Fruit fly (Drosophila melanogaster) whole organism, prepupa: Measurements from ENCODE around the gene CG12674.

Experiments
- CG10631 ChIP-seq: fragments of 200-800 bp; sonication (Bioruptor generic); optimal IDR thresholded peaks from 2 replicates; lab custom pipeline; 2016; ENCODE audit warnings: missing biosample characterization, missing genetic modification characterization
- CG10669 ChIP-seq: fragments of 200-800 bp; sonication (Bioruptor generic); optimal IDR thresholded peaks from 3 replicates; lab custom pipeline; 2018; ENCODE audit warnings: missing biosample characterization, mild to moderate bottlenecking, missing genetic modification characterization, moderate library complexity
- CG11294 ChIP-seq: fragments of 200-800 bp; sonication (Bioruptor generic); IDR thresholded peaks from 2 replicates; pipeline ENCODE4 v1.3.6; 2022; ENCODE audit warnings: missing biosample characterization, missing genetic modification characterization
- CG15336 ChIP-seq: fragments of 200-800 bp; sonication (Bioruptor generic); IDR thresholded peaks from 2 replicates; pipeline ENCODE4 v1.3.6; 2022; ENCODE audit warnings: missing biosample characterization, missing genetic modification characterization
- CG31627 ChIP-seq: fragments of 200-800 bp; sonication (Bioruptor generic); optimal IDR thresholded peaks from 3 replicates; lab custom pipeline; 2016; ENCODE audit warnings: missing biosample characterization, missing genetic modification characterization
- CG32006 ChIP-seq: fragments of 200-800 bp; sonication (Bioruptor generic); optimal IDR thresholded peaks from 3 replicates; lab custom pipeline; 2017; ENCODE audit warnings: missing biosample characterization, mild to moderate bottlenecking, missing genetic modification characterization
- CG34406 ChIP-seq: fragments of 200-800 bp; sonication (Bioruptor generic); optimal IDR thresholded peaks from 3 replicates; lab custom pipeline; 2016; ENCODE audit warnings: missing biosample characterization, missing genetic modification characterization
- CG4318 ChIP-seq: fragments of 200-800 bp; sonication (Bioruptor generic); optimal IDR thresholded peaks from 3 replicates; lab custom pipeline; 2017; ENCODE audit warnings: missing biosample characterization, mild to moderate bottlenecking, missing genetic modification characterization
- CG6163 ChIP-seq: fragments of 200-800 bp; sonication (Bioruptor generic); IDR thresholded peaks from 3 replicates; pipeline ENCODE4 v1.3.6; 2022; ENCODE audit warnings: missing biosample characterization, missing genetic modification characterization
- CG6276 ChIP-seq: fragments of 200-800 bp; sonication (Bioruptor generic); optimal IDR thresholded peaks from 2 replicates; lab custom pipeline; 2017; ENCODE audit warnings: missing biosample characterization, mild to moderate bottlenecking, missing genetic modification characterization
- CG6808 ChIP-seq: fragments of 200-800 bp; sonication (Bioruptor generic); optimal IDR thresholded peaks from 3 replicates; lab custom pipeline; 2017; ENCODE audit warnings: missing biosample characterization, missing genetic modification characterization, mild to moderate bottlenecking, moderate library complexity, missing genetic modification reagents
- CG6854 ChIP-seq: fragments of 200-800 bp; sonication (Bioruptor generic); optimal IDR thresholded peaks from 2 replicates; lab custom pipeline; 2017; ENCODE audit warnings: missing biosample characterization, mild to moderate bottlenecking, missing genetic modification characterization
- CG7368 ChIP-seq: fragments of 200-800 bp; sonication (Bioruptor generic); optimal IDR thresholded peaks from 3 replicates; lab custom pipeline; 2016; ENCODE audit warnings: missing biosample characterization, missing genetic modification characterization
- CG8119 ChIP-seq: fragments of 200-800 bp; sonication (Bioruptor generic); IDR thresholded peaks from 3 replicates; pipeline ENCODE4 v1.3.6; 2022; ENCODE audit warnings: missing biosample characterization, missing genetic modification characterization
- CG8319 ChIP-seq: fragments of 200-800 bp; sonication (Bioruptor generic); optimal IDR thresholded peaks from 3 replicates; lab custom pipeline; 2016; ENCODE audit warnings: missing biosample characterization, missing genetic modification characterization
- CG8632 ChIP-seq: fragments of 200-800 bp; sonication (Bioruptor generic); optimal IDR thresholded peaks from 3 replicates; lab custom pipeline; 2016; ENCODE audit warnings: missing biosample characterization, missing genetic modification characterization
- CG9139 ChIP-seq: fragments of 200-800 bp; sonication (Bioruptor generic); optimal IDR thresholded peaks from 3 replicates; lab custom pipeline; 2017; ENCODE audit warnings: missing biosample characterization, mild to moderate bottlenecking, missing genetic modification characterization
- Eip75B ChIP-seq: fragments of 200-800 bp; sonication (Bioruptor generic); optimal IDR thresholded peaks from 3 replicates; lab custom pipeline; 2016; ENCODE audit warnings: missing biosample characterization, missing genetic modification characterization
- Eip78C ChIP-seq: fragments of 200-800 bp; sonication (Bioruptor generic); peaks from one replicate; lab custom pipeline; 2016; ENCODE audit warnings: missing biosample characterization, missing genetic modification characterization
- Eip93F ChIP-seq: fragments of 200-800 bp; sonication (Bioruptor generic); optimal IDR thresholded peaks from 2 replicates; lab custom pipeline; 2016; ENCODE audit warnings: missing biosample characterization, mild to moderate bottlenecking, missing genetic modification characterization
- Ets21C ChIP-seq: fragments of 200-800 bp; sonication (Bioruptor generic); optimal IDR thresholded peaks from 3 replicates; lab custom pipeline; 2016; ENCODE audit warnings: missing biosample characterization, missing genetic modification characterization
- Gug ChIP-seq: fragments of 200-800 bp; sonication (Bioruptor generic); IDR thresholded peaks from 2 replicates; pipeline ENCODE4 v1.3.6; 2022; ENCODE audit warnings: missing biosample characterization, missing genetic modification characterization
- Hr39 ChIP-seq: fragments of 200-800 bp; sonication (Bioruptor generic); optimal IDR thresholded peaks from 2 replicates; lab custom pipeline; 2016; ENCODE audit warnings: missing biosample characterization, missing genetic modification characterization
- Smox ChIP-seq: fragments of 200-800 bp; sonication (Bioruptor generic); optimal IDR thresholded peaks from 3 replicates; lab custom pipeline; 2016; ENCODE audit warnings: missing biosample characterization, missing genetic modification characterization
- Sox102F ChIP-seq: fragments of 200-800 bp; sonication (Bioruptor generic); optimal IDR thresholded peaks from 2 replicates; lab custom pipeline; 2016; ENCODE audit warnings: missing biosample characterization, mild to moderate bottlenecking, missing genetic modification characterization
- Sox14 ChIP-seq: fragments of 200-800 bp; sonication (Bioruptor generic); optimal IDR thresholded peaks from 3 replicates; lab custom pipeline; 2016; ENCODE audit warnings: missing biosample characterization, missing genetic modification characterization
- achi ChIP-seq: fragments of 200-800 bp; sonication (Bioruptor generic); optimal IDR thresholded peaks from 3 replicates; lab custom pipeline; 2016; ENCODE audit warnings: missing biosample characterization, missing genetic modification characterization
- acj6 ChIP-seq: fragments of 200-800 bp; sonication (Bioruptor generic); optimal IDR thresholded peaks from 3 replicates; lab custom pipeline; 2016; ENCODE audit warnings: missing biosample characterization, missing genetic modification characterization
- dac ChIP-seq: fragments of 200-800 bp; sonication (Bioruptor generic); optimal IDR thresholded peaks from 2 replicates; lab custom pipeline; 2017; ENCODE audit warnings: missing biosample characterization, mild to moderate bottlenecking, missing genetic modification characterization
- dsx ChIP-seq: fragments of 200-800 bp; optimal IDR thresholded peaks from 3 replicates; lab custom pipeline; 2019; ENCODE audit warnings: missing biosample characterization, mild to moderate bottlenecking, missing genetic modification characterization, moderate library complexity; ENCODE audit not compliant: poor library complexity, severe bottlenecking
- eg ChIP-seq: fragments of 200-800 bp; sonication (Bioruptor generic); IDR thresholded peaks from 3 replicates; pipeline ENCODE4 v1.3.6; 2022; ENCODE audit warnings: missing biosample characterization, missing genetic modification characterization
- esn ChIP-seq: fragments of 200-800 bp; sonication (Bioruptor generic); optimal IDR thresholded peaks from 2 replicates; lab custom pipeline; 2016; ENCODE audit warnings: missing biosample characterization, mild to moderate bottlenecking, missing genetic modification characterization, moderate library complexity
- fd59A ChIP-seq: fragments of 200-800 bp; sonication (Bioruptor generic); optimal IDR thresholded peaks from 2 replicates; lab custom pipeline; 2017; ENCODE audit warnings: missing biosample characterization, mild to moderate bottlenecking, missing genetic modification characterization, missing genetic modification reagents
- fkh ChIP-seq: fragments of 200-800 bp; sonication (Bioruptor generic); optimal IDR thresholded peaks from 3 replicates; lab custom pipeline; 2017; ENCODE audit warnings: missing biosample characterization, mild to moderate bottlenecking, missing genetic modification characterization, moderate library complexity
- lz ChIP-seq: fragments of 200-800 bp; sonication (Bioruptor generic); optimal IDR thresholded peaks from 3 replicates; lab custom pipeline; 2016; ENCODE audit warnings: missing biosample characterization, missing genetic modification characterization
- pdm3 ChIP-seq: fragments of 200-800 bp; sonication (Bioruptor generic); optimal IDR thresholded peaks from 3 replicates; lab custom pipeline; 2016; ENCODE audit warnings: missing biosample characterization, missing genetic modification characterization
- spab ChIP-seq: fragments of 200-800 bp; sonication (Bioruptor generic); optimal IDR thresholded peaks from 2 replicates; lab custom pipeline; 2017; ENCODE audit warnings: missing biosample characterization, mild to moderate bottlenecking, missing genetic modification characterization, missing genetic modification reagents
- ss ChIP-seq, 2 experiments: fragments of 200-800 bp; sonication (Bioruptor generic); optimal IDR thresholded peaks; 2 replicates in 1 of 2; 3 replicates in 1 of 2; lab custom pipeline; 2017 to 2018; ENCODE audit warnings: mild to moderate bottlenecking in 2 of 2, missing biosample characterization in 2 of 2, missing genetic modification characterization in 2 of 2, moderate library complexity in 1 of 2
- svp ChIP-seq: fragments of 200-800 bp; sonication (Bioruptor generic); peaks from one replicate; lab custom pipeline; 2016; ENCODE audit warnings: missing biosample characterization, missing genetic modification characterization
- topi ChIP-seq: fragments of 200-800 bp; sonication (Bioruptor generic); optimal IDR thresholded peaks from 3 replicates; lab custom pipeline; 2016; ENCODE audit warnings: missing biosample characterization, missing genetic modification characterization
- vri ChIP-seq: fragments of 200-800 bp; sonication (Bioruptor generic); optimal IDR thresholded peaks from 3 replicates; lab custom pipeline; 2016; ENCODE audit warnings: missing biosample characterization, mild to moderate bottlenecking, missing genetic modification characterization

Gene CG12674

DNA sequence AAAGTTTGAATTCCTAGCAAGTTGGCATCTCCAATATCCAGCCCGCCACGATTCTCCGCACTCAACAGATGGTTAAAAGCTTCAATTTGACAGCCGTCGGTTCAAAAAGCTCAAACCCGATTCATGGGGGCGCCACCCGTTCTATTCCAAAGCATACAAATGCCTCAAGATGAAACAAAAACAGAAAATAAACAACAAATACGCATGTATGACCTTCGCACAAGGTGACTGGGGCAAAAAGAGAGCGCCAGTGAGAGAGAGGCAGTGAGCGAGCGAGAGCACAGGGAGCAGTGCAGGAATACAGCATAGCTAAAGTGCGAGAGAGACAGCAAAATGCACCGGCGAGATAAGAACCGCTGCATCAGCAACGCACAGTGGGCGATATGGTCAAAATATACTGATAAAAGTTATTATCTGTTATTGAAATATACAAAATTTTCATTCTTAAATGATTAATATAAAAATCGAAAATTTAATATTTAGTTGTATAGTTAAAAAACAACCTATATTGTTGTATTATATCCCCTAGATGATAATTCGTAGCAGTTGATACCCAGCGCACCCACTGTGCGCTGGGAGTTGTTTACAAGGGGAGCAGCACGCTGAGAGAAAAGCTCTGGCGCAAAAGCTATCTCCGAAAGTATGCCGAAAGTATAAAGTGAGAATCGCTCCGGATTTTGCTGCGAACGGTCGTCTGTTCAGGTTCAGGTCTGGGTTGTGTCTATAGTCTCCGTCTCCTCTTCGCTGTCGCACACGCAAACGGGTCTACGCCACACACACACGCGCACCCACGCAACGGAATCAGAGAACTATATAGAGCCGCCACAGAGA lies 50.7 kb downstream of the CG12674 start, which contains the start of gene Glyp (continued):
- TF ChIP-seq lz (GFP tag; lab: Kevin White, UChicago) (peak; percentile 93), CG9139 (GFP tag; lab: Kevin White, UChicago) (peak; percentile 93), dac (peak; percentile 97), eg (peak; percentile 96), CG31627 (GFP tag; lab: Kevin White, UChicago) (peak; percentile 85), ss (GFP tag; optimal IDR thresholded peaks at IDR 0.05; lab: Kevin White, UChicago) (peak; percentile 95 to 98), CG8319 (GFP tag; lab: Kevin White, UChicago) (peak; percentile 92), Eip78C (GFP tag; lab: Kevin White, UChicago) (peak; percentile 98), fd59A (GFP tag; lab: Kevin White, UChicago) (peak; percentile 97), vri (GFP tag; lab: Kevin White, UChicago) (peak; percentile 96), CG34406 (GFP tag; lab: Kevin White, UChicago) (peak; percentile 98), CG6276 (GFP tag; lab: Kevin White, UChicago) (peak; percentile 99), esn (GFP tag; lab: Kevin White, UChicago) (peak; percentile 98), CG32006 (GFP tag; lab: Kevin White, UChicago) (peak; percentile 99), CG8632 (GFP tag; lab: Kevin White, UChicago) (peak; percentile 98), achi (GFP tag; lab: Kevin White, UChicago) (peak; percentile 100), Smox (GFP tag; lab: Kevin White, UChicago) (peak; percentile 93), CG15336 (GFP tag; lab: Robert Waterston, UW) (peak; percentile 98), Ets21C (peak; percentile 77), CG4318 (GFP tag; lab: Kevin White, UChicago) (peak; percentile 98), topi (peak; percentile 94), dsx (GFP tag; lab: Kevin White, UChicago) (peak; percentile 95), fkh (peak; percentile 100), Eip75B (GFP tag; lab: Kevin White, UChicago) (peak; percentile 95), CG8119 (GFP tag; lab: Robert Waterston, UW) (peak; percentile 98), spab (GFP tag; lab: Kevin White, UChicago) (peak; percentile 96), Hr39 (GFP tag; lab: Kevin White, UChicago) (peak; percentile 82), pdm3 (GFP tag; lab: Kevin White, UChicago) (peak; percentile 95), svp (GFP tag; lab: Kevin White, UChicago) (peak; percentile 97), CG7368 (peak; percentile 94), CG6808 (GFP tag; lab: Kevin White, UChicago) (peak; percentile 96), Gug (GFP tag; lab: Robert Waterston, UW) (peak; percentile 97), CG10631 (GFP tag; lab: Kevin White, UChicago) (peak; percentile 97), Eip93F (GFP tag; lab: Kevin White, UChicago) (peak; percentile 97), Sox14 (GFP tag; lab: Kevin White, UChicago) (peak; percentile 89), CG6163 (GFP tag; lab: Robert Waterston, UW) (peak; percentile 95), CG11294 (GFP tag; lab: Robert Waterston, UW) (peak; percentile 93), CG6854 (GFP tag; lab: Kevin White, UChicago) (peak; percentile 97), acj6 (peak; percentile 95), CG10669 (peak; percentile 93), Sox102F (GFP tag; lab: Kevin White, UChicago) (peak; percentile 94)
